Fruit fly (Drosophila melanogaster): Measurements from ENCODE around the gene CG34452.

CG34452 gene

dm6 chr3L:15664199-15664794 is 23.4 kb downstream of the CG34452 start:
- TF ChIP-seq CG7101 (tag; optimal IDR thresholded peaks at IDR 0.05) (no peak), ovo (GFP tag; optimal IDR thresholded peaks at IDR 0.05) (no peak), kay (GFP tag; ENCODE audit: borderline replicate concordance) (no peak), CG7045 (GFP tag; optimal IDR thresholded peaks at IDR 0.05) (no peak), Crg-1 (GFP tag; optimal IDR thresholded peaks at IDR 0.05) (no peak)

dm6 chr3L:15662510-15662909 is 25.2 kb downstream of the CG34452 start:
- TF ChIP-seq CG11617 (GFP tag; optimal IDR thresholded peaks at IDR 0.05), result no peak
- no peak for TF ChIP-seq CG5204 (GFP tag; optimal IDR thresholded peaks at IDR 0.05)
- no peak for TF ChIP-seq CG7101 (tag; optimal IDR thresholded peaks at IDR 0.05)
- TF ChIP-seq kay (GFP tag; ENCODE audit: borderline replicate concordance), result no peak
- TF ChIP-seq cic (GFP tag; optimal IDR thresholded peaks at IDR 0.05), result no peak
- no peak for TF ChIP-seq toe (GFP tag; optimal IDR thresholded peaks at IDR 0.05)
- TF ChIP-seq bab1 (GFP tag; optimal IDR thresholded peaks at IDR 0.05), result no peak
- TF ChIP-seq CG33017 (tag; optimal IDR thresholded peaks at IDR 0.05), result no peak

dm6 chr3L:15661567-15661966 is 26.1 kb downstream of the CG34452 start, which contains the start of gene CG43082:
Gene CG43082, plus strand, starts transcription at chr3L:15661867.
- TF ChIP-seq CG33017 (tag; optimal IDR thresholded peaks at IDR 0.05) (no peak), toe (GFP tag; optimal IDR thresholded peaks at IDR 0.05) (no peak), pad (GFP tag; optimal IDR thresholded peaks at IDR 0.05) (no peak), CG14711 (tag; optimal IDR thresholded peaks at IDR 0.05) (no peak), CG11617 (GFP tag; optimal IDR thresholded peaks at IDR 0.05) (no peak), Mnt (GFP tag; optimal IDR thresholded peaks at IDR 0.05) (no peak), tj (GFP tag; optimal IDR thresholded peaks at IDR 0.05) (no peak), Clk (GFP tag; optimal IDR thresholded peaks at IDR 0.05) (no peak), kay (GFP tag; ENCODE audit: borderline replicate concordance) (no peak), CG7101 (tag; optimal IDR thresholded peaks at IDR 0.05) (no peak), cnc (optimal IDR thresholded peaks at IDR 0.05) (no peak), ovo (GFP tag; optimal IDR thresholded peaks at IDR 0.05) (no peak), CG12768 (GFP tag; optimal IDR thresholded peaks at IDR 0.05) (no peak), Crg-1 (GFP tag; optimal IDR thresholded peaks at IDR 0.05) (no peak), CG7045 (GFP tag; optimal IDR thresholded peaks at IDR 0.05) (no peak)

dm6 chr3L:15660915-15661314 is 26.8 kb downstream of the CG34452 start, which contains the start of the genes Eig71Ej and Eig71Ek:
Gene Eig71Ej, minus strand, starts transcription at chr3L:15661015.
Gene Eig71Ek, plus strand, starts transcription at chr3L:15661248.
- TF ChIP-seq pad (GFP tag; optimal IDR thresholded peaks at IDR 0.05) (no peak), ovo (GFP tag; optimal IDR thresholded peaks at IDR 0.05) (no peak), tj (GFP tag; optimal IDR thresholded peaks at IDR 0.05) (no peak), CG1620 (GFP tag; optimal IDR thresholded peaks at IDR 0.05) (no peak), cic (GFP tag; optimal IDR thresholded peaks at IDR 0.05) (no peak), CG14711 (tag; optimal IDR thresholded peaks at IDR 0.05) (no peak), cnc (optimal IDR thresholded peaks at IDR 0.05) (no peak), Hr96 (GFP tag; optimal IDR thresholded peaks at IDR 0.05) (no peak), CG12768 (GFP tag; optimal IDR thresholded peaks at IDR 0.05) (no peak), kay (GFP tag; ENCODE audit: borderline replicate concordance) (no peak), Clk (GFP tag; optimal IDR thresholded peaks at IDR 0.05) (no peak), toe (GFP tag; optimal IDR thresholded peaks at IDR 0.05) (no peak), CG7045 (GFP tag; optimal IDR thresholded peaks at IDR 0.05) (no peak)

- TF ChIP-seq CG7101 (tag; optimal IDR thresholded peaks at IDR 0.05), result no peak
- no peak for TF ChIP-seq ovo (GFP tag; optimal IDR thresholded peaks at IDR 0.05)
- TF ChIP-seq tj (GFP tag; optimal IDR thresholded peaks at IDR 0.05), result no peak
- no peak for TF ChIP-seq Clk (GFP tag; optimal IDR thresholded peaks at IDR 0.05)
- no peak for TF ChIP-seq CG11617 (GFP tag; optimal IDR thresholded peaks at IDR 0.05)
- no peak for TF ChIP-seq bab1 (GFP tag; optimal IDR thresholded peaks at IDR 0.05)
- no peak for TF ChIP-seq CG12768 (GFP tag; optimal IDR thresholded peaks at IDR 0.05)
- no peak for TF ChIP-seq CG1620 (GFP tag; optimal IDR thresholded peaks at IDR 0.05)
- TF ChIP-seq kay (GFP tag; ENCODE audit: borderline replicate concordance), result no peak
- no peak for TF ChIP-seq Crg-1 (GFP tag; optimal IDR thresholded peaks at IDR 0.05)
These were observed 28.4 kb downstream of the CG34452 start, which contains the start of the genes Eig71Eh and Eig71Ei for dm6 chr3L:15659341-15659740. Gene Eig71Eh, minus strand, starts transcription at chr3L:15659441. Gene Eig71Ei, plus strand, starts transcription at chr3L:15659707.

- TF ChIP-seq Clk (GFP tag; optimal IDR thresholded peaks at IDR 0.05) (no peak), Mnt (GFP tag; optimal IDR thresholded peaks at IDR 0.05) (no peak), CG33017 (tag; optimal IDR thresholded peaks at IDR 0.05) (no peak), CG1620 (GFP tag; optimal IDR thresholded peaks at IDR 0.05) (no peak), CG14711 (tag; optimal IDR thresholded peaks at IDR 0.05) (no peak), Hr96 (GFP tag; optimal IDR thresholded peaks at IDR 0.05) (no peak), CG7101 (tag; optimal IDR thresholded peaks at IDR 0.05) (no peak), CG11617 (GFP tag; optimal IDR thresholded peaks at IDR 0.05) (no peak)
These were observed 30.4 kb downstream of the CG34452 start, which contains the start of the genes Eig71Ef and Eig71Eg for dm6 chr3L:15657290-15657689. Gene Eig71Ef, minus strand, starts transcription at chr3L:15657390. Gene Eig71Eg, plus strand, starts transcription at chr3L:15657628.

dm6 chr3L:15655910-15656309 is 31.8 kb downstream of the CG34452 start, which contains the start of gene Eig71Ee:
Gene Eig71Ee, minus strand, starts transcription at chr3L:15656010.
- no peak for TF ChIP-seq pad (GFP tag; optimal IDR thresholded peaks at IDR 0.05)
- TF ChIP-seq CG33017 (tag; optimal IDR thresholded peaks at IDR 0.05), result no peak
- TF ChIP-seq toe (GFP tag; optimal IDR thresholded peaks at IDR 0.05), result no peak
- no peak for TF ChIP-seq Crg-1 (GFP tag; optimal IDR thresholded peaks at IDR 0.05)
- no peak for TF ChIP-seq CG12768 (GFP tag; optimal IDR thresholded peaks at IDR 0.05)
- TF ChIP-seq bab1 (GFP tag; optimal IDR thresholded peaks at IDR 0.05), result no peak
- no peak for TF ChIP-seq CG14711 (tag; optimal IDR thresholded peaks at IDR 0.05)
- no peak for TF ChIP-seq Clk (GFP tag; optimal IDR thresholded peaks at IDR 0.05)
- TF ChIP-seq CG1620 (GFP tag; optimal IDR thresholded peaks at IDR 0.05), result no peak
- no peak for TF ChIP-seq CG5204 (GFP tag; optimal IDR thresholded peaks at IDR 0.05)
- no peak for TF ChIP-seq kay (GFP tag; ENCODE audit: borderline replicate concordance)
- TF ChIP-seq CG7045 (GFP tag; optimal IDR thresholded peaks at IDR 0.05), result no peak
- no peak for TF ChIP-seq cnc (optimal IDR thresholded peaks at IDR 0.05)
- TF ChIP-seq CG7101 (tag; optimal IDR thresholded peaks at IDR 0.05), result no peak
- TF ChIP-seq cic (GFP tag; optimal IDR thresholded peaks at IDR 0.05), result no peak

All from whole organism, adult.